Worm (Caenorhabditis elegans) whole organism, L1 larva: ENCODE results near the gene lelo-1.

Experiments used
- C04F5.9 ChIP-seq: sonication (generic microtip); optimal IDR thresholded peaks from 2 replicates; lab custom pipeline; 2016; ENCODE audit warnings: missing genetic modification characterization, missing compliant biosample characterization
- C16A3.4 ChIP-seq: fragments of 150-350 bp; optimal IDR thresholded peaks from 2 replicates; lab custom pipeline; 2014; ENCODE audit warnings: missing biosample characterization, missing genetic modification characterization
- C34B4.2 ChIP-seq: sonication (generic microtip); optimal IDR thresholded peaks from 2 replicates; lab custom pipeline; 2017; ENCODE audit warnings: mild to moderate bottlenecking, missing genetic modification characterization, missing compliant biosample characterization
- Y116A8C.19 ChIP-seq: sonication (generic microtip); optimal IDR thresholded peaks from 2 replicates; lab custom pipeline; 2016; ENCODE audit warnings: missing compliant biosample characterization, missing genetic modification characterization, borderline replicate concordance
- ama-1 ChIP-seq: fragments of 150-350 bp; optimal IDR thresholded peaks from 2 replicates; lab custom pipeline; 2014
- blmp-1 ChIP-seq: fragments of 150-350 bp; optimal IDR thresholded peaks from 2 replicates; lab custom pipeline; 2014; ENCODE audit warnings: missing biosample characterization, missing genetic modification characterization
- ceh-63 ChIP-seq: fragments of 200-800 bp; sonication (Bioruptor generic); optimal IDR thresholded peaks from 2 replicates; lab custom pipeline; 2018; ENCODE audit warnings: mild to moderate bottlenecking, missing genetic modification characterization, missing compliant biosample characterization
- ceh-8 ChIP-seq: fragments of 200-800 bp; sonication (Bioruptor generic); optimal IDR thresholded peaks from 2 replicates; lab custom pipeline; 2018; ENCODE audit warnings: mild to moderate bottlenecking, missing genetic modification characterization, moderate library complexity, missing compliant biosample characterization
- ceh-88 ChIP-seq: fragments of 200-800 bp; sonication (Bioruptor generic); IDR thresholded peaks from 2 replicates; pipeline ENCODE4 v1.3.6; 2022; ENCODE audit warnings: missing genetic modification characterization, missing compliant biosample characterization
- dsc-1 ChIP-seq: sonication (generic microtip); optimal IDR thresholded peaks from 2 replicates; lab custom pipeline; 2016; ENCODE audit warnings: mild to moderate bottlenecking, missing genetic modification characterization, missing compliant biosample characterization
- egl-13 ChIP-seq: sonication (generic microtip); optimal IDR thresholded peaks from 2 replicates; lab custom pipeline; 2016; ENCODE audit warnings: missing genotype, missing genetic modification reagents, missing genetic modification characterization, missing compliant biosample characterization
- elt-3 ChIP-seq, 6 experiments: fragments of 150-350 bp in 1 of 6; sonication (generic microtip); optimal IDR thresholded peaks; 2 replicates each; lab custom pipeline; 2017 to 2018; ENCODE audit warnings: missing biosample characterization in 6 of 6, missing genetic modification characterization in 6 of 6, inconsistent platforms in 1 of 6
- ets-5 ChIP-seq: fragments of 200-800 bp; sonication (Bioruptor generic); IDR thresholded peaks from 2 replicates; pipeline ENCODE4 v1.3.6; 2022; ENCODE audit warnings: missing genetic modification characterization, missing compliant biosample characterization
- fkh-4 ChIP-seq: sonication (generic microtip); optimal IDR thresholded peaks from 2 replicates; lab custom pipeline; 2016; ENCODE audit warnings: missing compliant biosample characterization, missing genetic modification characterization, borderline replicate concordance
- fkh-8 ChIP-seq: sonication (generic microtip); optimal IDR thresholded peaks from 2 replicates; lab custom pipeline; 2016; ENCODE audit warnings: mild to moderate bottlenecking, missing genetic modification characterization, missing compliant biosample characterization
- hlh-17 ChIP-seq: fragments of 200-800 bp; sonication (Bioruptor generic); optimal IDR thresholded peaks from 2 replicates; lab custom pipeline; 2018; ENCODE audit warnings: missing genetic modification characterization, mild to moderate bottlenecking, missing compliant biosample characterization, moderate library complexity, borderline replicate concordance
- hlh-4 ChIP-seq: sonication (generic microtip); optimal IDR thresholded peaks from 2 replicates; lab custom pipeline; 2016; ENCODE audit warnings: mild to moderate bottlenecking, missing genetic modification characterization, missing compliant biosample characterization
- irx-1 ChIP-seq: sonication (generic microtip); optimal IDR thresholded peaks from 2 replicates; lab custom pipeline; 2016; ENCODE audit warnings: missing genetic modification characterization, missing compliant biosample characterization
- isw-1 ChIP-seq: fragments of 200-800 bp; sonication (Bioruptor generic); IDR thresholded peaks from 2 replicates; pipeline ENCODE4 v1.3.6; 2022; ENCODE audit warnings: missing genetic modification characterization, missing compliant biosample characterization
- lin-13 ChIP-seq: fragments of 150-350 bp; optimal IDR thresholded peaks from 2 replicates; lab custom pipeline; 2014; ENCODE audit warnings: missing biosample characterization, missing genetic modification reagents, missing genetic modification characterization
- lin-14 ChIP-seq: fragments of 200-800 bp; sonication (Bioruptor generic); optimal IDR thresholded peaks from 2 replicates; lab custom pipeline; 2018; ENCODE audit warnings: mild to moderate bottlenecking, missing genetic modification characterization, moderate library complexity, missing compliant biosample characterization
- lin-15B ChIP-seq: fragments of 150-350 bp; sonication (generic microtip); optimal IDR thresholded peaks from 3 replicates; lab custom pipeline; 2014; ENCODE audit warnings: missing biosample characterization, missing genetic modification characterization
- mdl-1 ChIP-seq, 2 experiments: fragments of 150-350 bp; optimal IDR thresholded peaks; 2 replicates each; lab custom pipeline; 2014 to 2017; ENCODE audit warnings: missing biosample characterization in 2 of 2, missing genetic modification characterization in 2 of 2, inconsistent platforms in 1 of 2
- mef-2 ChIP-seq: fragments of 150-350 bp; optimal IDR thresholded peaks from 2 replicates; lab custom pipeline; 2014; ENCODE audit warnings: missing biosample characterization, missing genetic modification characterization
- mep-1 ChIP-seq: fragments of 150-350 bp; optimal IDR thresholded peaks from 2 replicates; lab custom pipeline; 2014; ENCODE audit warnings: missing biosample characterization, missing genetic modification characterization
- nhr-12 ChIP-seq: sonication (generic microtip); optimal IDR thresholded peaks from 2 replicates; lab custom pipeline; 2017; ENCODE audit warnings: missing biosample characterization, missing genetic modification characterization
- nhr-19 ChIP-seq: fragments of 200-800 bp; sonication (Bioruptor generic); conservative IDR thresholded peaks from 2 replicates; pipeline ENCODE4 v1.3.6; 2022; ENCODE audit warnings: missing genetic modification characterization, missing compliant biosample characterization
- nhr-20 ChIP-seq: sonication (generic microtip); optimal IDR thresholded peaks from 2 replicates; lab custom pipeline; 2016; ENCODE audit warnings: mild to moderate bottlenecking, missing genetic modification characterization, missing compliant biosample characterization
- nhr-237 ChIP-seq: fragments of 150-350 bp; optimal IDR thresholded peaks from 2 replicates; lab custom pipeline; 2014; ENCODE audit warnings: missing biosample characterization, missing genetic modification characterization
- nhr-47 ChIP-seq: sonication (generic microtip); optimal IDR thresholded peaks from 2 replicates; lab custom pipeline; 2016; ENCODE audit warnings: mild to moderate bottlenecking, missing genetic modification characterization, moderate library complexity, missing compliant biosample characterization
- nhr-71 ChIP-seq: sonication (generic microtip); optimal IDR thresholded peaks from 2 replicates; lab custom pipeline; 2016; ENCODE audit warnings: mild to moderate bottlenecking, missing genetic modification characterization, moderate library complexity, missing compliant biosample characterization
- nhr-77 ChIP-seq: fragments of 150-350 bp; optimal IDR thresholded peaks from 2 replicates; lab custom pipeline; 2014; ENCODE audit warnings: missing biosample characterization, missing genetic modification characterization
- nhr-90 ChIP-seq: sonication (generic microtip); optimal IDR thresholded peaks from 2 replicates; lab custom pipeline; 2016; ENCODE audit warnings: mild to moderate bottlenecking, missing genetic modification characterization, missing compliant biosample characterization; ENCODE audit not compliant: poor library complexity
- pag-3 ChIP-seq: sonication (generic microtip); optimal IDR thresholded peaks from 2 replicates; lab custom pipeline; 2017; ENCODE audit warnings: missing genetic modification characterization, mild to moderate bottlenecking, missing compliant biosample characterization, antibody characterized with exemption, borderline replicate concordance; ENCODE audit not compliant: insufficient read depth
- pax-3 ChIP-seq: fragments of 200-800 bp; sonication (Bioruptor generic); optimal IDR thresholded peaks from 2 replicates; lab custom pipeline; 2018; ENCODE audit warnings: mild to moderate bottlenecking, missing genetic modification characterization, moderate library complexity, missing compliant biosample characterization
- snpc-4 ChIP-seq: fragments of 150-350 bp; optimal IDR thresholded peaks from 2 replicates; lab custom pipeline; 2014; ENCODE audit warnings: missing biosample characterization, missing genetic modification characterization
- swsn-7 ChIP-seq: sonication (generic microtip); optimal IDR thresholded peaks from 2 replicates; lab custom pipeline; 2016; ENCODE audit warnings: missing genetic modification characterization, missing compliant biosample characterization
- tbx-2 ChIP-seq: sonication (generic microtip); optimal IDR thresholded peaks from 2 replicates; lab custom pipeline; 2016; ENCODE audit warnings: missing genetic modification characterization, missing compliant biosample characterization
- tlp-1 ChIP-seq: fragments of 150-350 bp; optimal IDR thresholded peaks from 2 replicates; lab custom pipeline; 2014; ENCODE audit warnings: missing biosample characterization, missing genetic modification characterization
- unc-30 ChIP-seq: sonication (generic microtip); optimal IDR thresholded peaks from 2 replicates; lab custom pipeline; 2017; ENCODE audit warnings: missing biosample characterization, missing genetic modification characterization
- unc-62 ChIP-seq: fragments of 150-350 bp; optimal IDR thresholded peaks from 2 replicates; lab custom pipeline; 2014; ENCODE audit warnings: missing biosample characterization, missing genetic modification reagents, missing genetic modification characterization
- unc-98 ChIP-seq: fragments of 200-800 bp; sonication (Bioruptor generic); IDR thresholded peaks from 2 replicates; pipeline ENCODE4 v1.3.6; 2022; ENCODE audit warnings: missing genetic modification characterization, missing compliant biosample characterization
- vab-15 ChIP-seq: sonication (generic microtip); optimal IDR thresholded peaks from 2 replicates; lab custom pipeline; 2017; ENCODE audit warnings: missing genotype, mild to moderate bottlenecking, missing genetic modification characterization, missing compliant biosample characterization
- xbp-1 ChIP-seq: sonication (generic microtip); optimal IDR thresholded peaks from 2 replicates; lab custom pipeline; 2016; ENCODE audit warnings: missing genetic modification characterization, missing compliant biosample characterization
- ztf-11 ChIP-seq, 2 experiments: sonication (generic microtip); optimal IDR thresholded peaks; 2 replicates each; lab custom pipeline; 2016 to 2017; ENCODE audit warnings: missing genetic modification characterization in 2 of 2, missing biosample characterization in 1 of 2, missing compliant biosample characterization in 1 of 2

lelo-1 gene

ce11 chrII:6262222-6262621, 16.1 kb downstream of the lelo-1 start, which contains the start of gene F13H8.12:
TSS of gene F13H8.12 (plus strand) at chrII:6262522.
- TF ChIP-seq nhr-90 (tag; lab: Kevin White, UChicago) (no peak), isw-1 (no peak), unc-30 (tag; lab: Kevin White, UChicago) (no peak), mef-2 (tag; lab: Kevin White, UChicago) (no peak), hlh-17 (GFP tag; lab: Kevin White, UChicago) (no peak), C34B4.2 (tag; lab: Kevin White, UChicago) (no peak)

ce11 chrII:6263685-6264084, 17.5 kb downstream of the lelo-1 start, which contains the start of gene F13H8.3:
TSS of gene F13H8.3 (plus strand) at chrII:6263985.
- TF ChIP-seq nhr-237 (no peak), blmp-1 (tag; lab: Kevin White, UChicago) (no peak), unc-62 (GFP tag; lab: Kevin White, UChicago) (no peak), elt-3 (tag; optimal IDR thresholded peaks at IDR 0.05; lab: Kevin White, UChicago) (no peak), hlh-4 (tag; lab: Kevin White, UChicago) (no peak), pag-3 (tag; lab: Kevin White, UChicago) (no peak), C34B4.2 (tag; lab: Kevin White, UChicago) (no peak), Y116A8C.19 (no peak), mef-2 (tag; lab: Kevin White, UChicago) (no peak), mdl-1 (tag; optimal IDR thresholded peaks at IDR 0.05; lab: Kevin White, UChicago) (no peak), isw-1 (no peak), tbx-2 (tag; lab: Kevin White, UChicago) (no peak), C04F5.9 (tag; lab: Kevin White, UChicago) (no peak), nhr-47 (tag; lab: Kevin White, UChicago) (no peak), snpc-4 (no peak), lin-15B (tag; lab: Kevin White, UChicago) (no peak)

ce11 chrII:6267983-6268382, 21.8 kb downstream of the lelo-1 start, which contains the start of gene F13H8.8:
TSS of gene F13H8.8 (minus strand) at chrII:6268083.
- TF ChIP-seq nhr-12 (tag; lab: Kevin White, UChicago) (no peak), mep-1 (tag; lab: Kevin White, UChicago) (no peak), unc-98 (GFP tag; lab: Robert Waterston, UW) (no peak), ceh-8 (GFP tag; lab: Kevin White, UChicago) (no peak), ceh-63 (no peak), C16A3.4 (tag; lab: Kevin White, UChicago) (no peak), irx-1 (tag; lab: Kevin White, UChicago) (no peak), ama-1 (lab: Kevin White, UChicago) (no peak), nhr-20 (tag; lab: Kevin White, UChicago) (no peak), ets-5 (no peak)

ce11 chrII:6269805-6270414, 23.8 kb downstream of the lelo-1 start, which contains the start of gene F13H8.2:
TSS of gene F13H8.2 (plus strand) at chrII:6270364.
- peak in 1 of 2 experiments; percentile 75 for TF ChIP-seq mdl-1 (tag; optimal IDR thresholded peaks at IDR 0.05; lab: Kevin White, UChicago)
- TF ChIP-seq ets-5: no peak
- TF ChIP-seq dsc-1 (tag; lab: Kevin White, UChicago): peak; percentile 82
- TF ChIP-seq tbx-2 (tag; lab: Kevin White, UChicago): peak; percentile 86
- TF ChIP-seq lin-14 (GFP tag; lab: Kevin White, UChicago): peak; percentile 75
- peak; percentile 89 for TF ChIP-seq nhr-19 (GFP tag; lab: Robert Waterston, UW)
- peak; percentile 58 for TF ChIP-seq irx-1 (tag; lab: Kevin White, UChicago)
- TF ChIP-seq lin-13: peak; percentile 56
- TF ChIP-seq nhr-77 (tag; lab: Kevin White, UChicago): peak; percentile 62
- peak; percentile 59 for TF ChIP-seq pax-3 (tag; lab: Kevin White, UChicago)
- TF ChIP-seq fkh-8 (tag; lab: Kevin White, UChicago): peak; percentile 68
- TF ChIP-seq C04F5.9 (tag; lab: Kevin White, UChicago): peak; percentile 58
- TF ChIP-seq vab-15 (tag; lab: Kevin White, UChicago): peak; percentile 41
- no peak for TF ChIP-seq fkh-4 (tag; lab: Kevin White, UChicago)
- peak; percentile 90 for TF ChIP-seq nhr-71
- peak; percentile 82 for TF ChIP-seq swsn-7 (tag; lab: Kevin White, UChicago)
- TF ChIP-seq unc-98 (GFP tag; lab: Robert Waterston, UW): no peak
- TF ChIP-seq ceh-88: peak; percentile 81
- TF ChIP-seq egl-13 (tag; lab: Kevin White, UChicago): peak; percentile 81
- no peak for TF ChIP-seq unc-62 (GFP tag; lab: Kevin White, UChicago)
- no peak for TF ChIP-seq C34B4.2 (tag; lab: Kevin White, UChicago)
- TF ChIP-seq ztf-11 (tag; optimal IDR thresholded peaks at IDR 0.05; lab: Kevin White, UChicago): peak in 1 of 2 experiments; percentile 59
- no peak for TF ChIP-seq tlp-1
- TF ChIP-seq xbp-1 (tag; lab: Kevin White, UChicago): peak; percentile 75
- TF ChIP-seq ceh-63: no peak
- no peak for TF ChIP-seq hlh-4 (tag; lab: Kevin White, UChicago)
